Worm (Caenorhabditis elegans): ENCODE results near the gene ZK563.2.

ce11 chrX:3332824-3333223 lies 35.9 kb upstream of the ZK563.2 start, which contains the start of gene F11D5.1:
- TF ChIP-seq dmd-9 (GFP tag; IDR thresholded peaks at IDR 0.05) (no peak), dpl-1 (GFP tag; optimal IDR thresholded peaks at IDR 0.05) (no peak), php-3 (GFP tag; IDR thresholded peaks at IDR 0.05) (no peak), ceh-82 (tag; optimal IDR thresholded peaks at IDR 0.05) (no peak), sdz-12 (GFP tag; optimal IDR thresholded peaks at IDR 0.05) (no peak), madf-9 (GFP tag; conservative IDR thresholded peaks at IDR 0.05) (no peak), lin-39 (tag; optimal IDR thresholded peaks at IDR 0.05) (no peak), nhr-25 (tag; optimal IDR thresholded peaks at IDR 0.05; ENCODE audit: borderline replicate concordance, insufficient read depth) (no peak), unc-39 (tag; optimal IDR thresholded peaks at IDR 0.05) (no peak), unc-62 (GFP tag; optimal IDR thresholded peaks at IDR 0.05 in 1 of 2) (no peak), unc-62 (tag; optimal IDR thresholded peaks at IDR 0.05) (no peak), nhr-237 (tag; optimal IDR thresholded peaks at IDR 0.05) (no peak), ztf-11 (tag; optimal IDR thresholded peaks at IDR 0.05) (no peak), duxl-1 (tag; optimal IDR thresholded peaks at IDR 0.05; ENCODE audit: poor library complexity) (no peak)

All from whole organism, L4 larva.